Fruit fly (Drosophila melanogaster) whole organism, prepupa: ENCODE measurements around the gene sturkopf.

Source experiments
- Blimp-1 ChIP-seq: fragments of 200-800 bp; sonication (Bioruptor generic); optimal IDR thresholded peaks from 3 replicates; lab custom pipeline; 2017; ENCODE audit warnings: missing biosample characterization, missing genetic modification characterization, mild to moderate bottlenecking, moderate library complexity, missing genetic modification reagents
- CG10669 ChIP-seq: fragments of 200-800 bp; sonication (Bioruptor generic); optimal IDR thresholded peaks from 3 replicates; lab custom pipeline; 2018; ENCODE audit warnings: missing biosample characterization, mild to moderate bottlenecking, missing genetic modification characterization, moderate library complexity
- CG11762 ChIP-seq: fragments of 200-800 bp; sonication (Bioruptor generic); optimal IDR thresholded peaks from 3 replicates; lab custom pipeline; 2016; ENCODE audit warnings: missing biosample characterization, missing genetic modification characterization; ENCODE audit not compliant: insufficient read depth
- CG15336 ChIP-seq: fragments of 200-800 bp; sonication (Bioruptor generic); IDR thresholded peaks from 2 replicates; pipeline ENCODE4 v1.3.6; 2022; ENCODE audit warnings: missing biosample characterization, missing genetic modification characterization
- CG31627 ChIP-seq: fragments of 200-800 bp; sonication (Bioruptor generic); optimal IDR thresholded peaks from 3 replicates; lab custom pipeline; 2016; ENCODE audit warnings: missing biosample characterization, missing genetic modification characterization
- CG32006 ChIP-seq: fragments of 200-800 bp; sonication (Bioruptor generic); optimal IDR thresholded peaks from 3 replicates; lab custom pipeline; 2017; ENCODE audit warnings: missing biosample characterization, mild to moderate bottlenecking, missing genetic modification characterization
- CG3919 ChIP-seq: fragments of 200-800 bp; sonication (Bioruptor generic); optimal IDR thresholded peaks from 3 replicates; lab custom pipeline; 2016; ENCODE audit warnings: missing biosample characterization, missing genetic modification characterization
- CG4318 ChIP-seq: fragments of 200-800 bp; sonication (Bioruptor generic); optimal IDR thresholded peaks from 3 replicates; lab custom pipeline; 2017; ENCODE audit warnings: missing biosample characterization, mild to moderate bottlenecking, missing genetic modification characterization
- CG6163 ChIP-seq: fragments of 200-800 bp; sonication (Bioruptor generic); IDR thresholded peaks from 3 replicates; pipeline ENCODE4 v1.3.6; 2022; ENCODE audit warnings: missing biosample characterization, missing genetic modification characterization
- CG6276 ChIP-seq: fragments of 200-800 bp; sonication (Bioruptor generic); optimal IDR thresholded peaks from 2 replicates; lab custom pipeline; 2017; ENCODE audit warnings: missing biosample characterization, mild to moderate bottlenecking, missing genetic modification characterization
- CG6792 ChIP-seq: fragments of 200-800 bp; sonication (Bioruptor generic); optimal IDR thresholded peaks from 3 replicates; lab custom pipeline; 2016; ENCODE audit warnings: missing biosample characterization, missing genetic modification characterization
- CG6808 ChIP-seq: fragments of 200-800 bp; sonication (Bioruptor generic); optimal IDR thresholded peaks from 3 replicates; lab custom pipeline; 2017; ENCODE audit warnings: missing biosample characterization, missing genetic modification characterization, mild to moderate bottlenecking, moderate library complexity, missing genetic modification reagents
- CG6854 ChIP-seq: fragments of 200-800 bp; sonication (Bioruptor generic); optimal IDR thresholded peaks from 2 replicates; lab custom pipeline; 2017; ENCODE audit warnings: missing biosample characterization, mild to moderate bottlenecking, missing genetic modification characterization
- CG7368 ChIP-seq: fragments of 200-800 bp; sonication (Bioruptor generic); optimal IDR thresholded peaks from 3 replicates; lab custom pipeline; 2016; ENCODE audit warnings: missing biosample characterization, missing genetic modification characterization
- CG8119 ChIP-seq: fragments of 200-800 bp; sonication (Bioruptor generic); IDR thresholded peaks from 3 replicates; pipeline ENCODE4 v1.3.6; 2022; ENCODE audit warnings: missing biosample characterization, missing genetic modification characterization
- CG8319 ChIP-seq: fragments of 200-800 bp; sonication (Bioruptor generic); optimal IDR thresholded peaks from 3 replicates; lab custom pipeline; 2016; ENCODE audit warnings: missing biosample characterization, missing genetic modification characterization
- CG8632 ChIP-seq: fragments of 200-800 bp; sonication (Bioruptor generic); optimal IDR thresholded peaks from 3 replicates; lab custom pipeline; 2016; ENCODE audit warnings: missing biosample characterization, missing genetic modification characterization
- CG9139 ChIP-seq: fragments of 200-800 bp; sonication (Bioruptor generic); optimal IDR thresholded peaks from 3 replicates; lab custom pipeline; 2017; ENCODE audit warnings: missing biosample characterization, mild to moderate bottlenecking, missing genetic modification characterization
- Eip75B ChIP-seq: fragments of 200-800 bp; sonication (Bioruptor generic); optimal IDR thresholded peaks from 3 replicates; lab custom pipeline; 2016; ENCODE audit warnings: missing biosample characterization, missing genetic modification characterization
- Eip78C ChIP-seq: fragments of 200-800 bp; sonication (Bioruptor generic); peaks from one replicate; lab custom pipeline; 2016; ENCODE audit warnings: missing biosample characterization, missing genetic modification characterization
- Eip93F ChIP-seq: fragments of 200-800 bp; sonication (Bioruptor generic); optimal IDR thresholded peaks from 2 replicates; lab custom pipeline; 2016; ENCODE audit warnings: missing biosample characterization, mild to moderate bottlenecking, missing genetic modification characterization
- Ets21C ChIP-seq: fragments of 200-800 bp; sonication (Bioruptor generic); optimal IDR thresholded peaks from 3 replicates; lab custom pipeline; 2016; ENCODE audit warnings: missing biosample characterization, missing genetic modification characterization
- Ets96B ChIP-seq: fragments of 200-800 bp; optimal IDR thresholded peaks from 2 replicates; lab custom pipeline; 2019; ENCODE audit warnings: missing biosample characterization, mild to moderate bottlenecking, missing genetic modification characterization, moderate library complexity
- Gug ChIP-seq: fragments of 200-800 bp; sonication (Bioruptor generic); IDR thresholded peaks from 2 replicates; pipeline ENCODE4 v1.3.6; 2022; ENCODE audit warnings: missing biosample characterization, missing genetic modification characterization
- Hr38 ChIP-seq: sonication (Bioruptor generic); optimal IDR thresholded peaks from 2 replicates; lab custom pipeline; 2016; ENCODE audit warnings: missing biosample characterization, missing genetic modification characterization
- Hr39 ChIP-seq: fragments of 200-800 bp; sonication (Bioruptor generic); optimal IDR thresholded peaks from 2 replicates; lab custom pipeline; 2016; ENCODE audit warnings: missing biosample characterization, missing genetic modification characterization
- Lpt ChIP-seq: fragments of 200-800 bp; sonication (Bioruptor generic); optimal IDR thresholded peaks from 3 replicates; lab custom pipeline; 2016; ENCODE audit warnings: missing biosample characterization, missing genetic modification characterization
- Met ChIP-seq: fragments of 200-800 bp; sonication (Bioruptor generic); optimal IDR thresholded peaks from 3 replicates; lab custom pipeline; 2016; ENCODE audit warnings: missing biosample characterization, missing genetic modification characterization
- OdsH ChIP-seq: fragments of 200-800 bp; sonication (Bioruptor generic); optimal IDR thresholded peaks from 3 replicates; lab custom pipeline; 2016; ENCODE audit warnings: missing biosample characterization, missing genetic modification characterization
- Smox ChIP-seq: fragments of 200-800 bp; sonication (Bioruptor generic); optimal IDR thresholded peaks from 3 replicates; lab custom pipeline; 2016; ENCODE audit warnings: missing biosample characterization, missing genetic modification characterization
- Sox102F ChIP-seq: fragments of 200-800 bp; sonication (Bioruptor generic); optimal IDR thresholded peaks from 2 replicates; lab custom pipeline; 2016; ENCODE audit warnings: missing biosample characterization, mild to moderate bottlenecking, missing genetic modification characterization
- Sox14 ChIP-seq: fragments of 200-800 bp; sonication (Bioruptor generic); optimal IDR thresholded peaks from 3 replicates; lab custom pipeline; 2016; ENCODE audit warnings: missing biosample characterization, missing genetic modification characterization
- Sox15 ChIP-seq: fragments of 200-800 bp; sonication (Bioruptor generic); optimal IDR thresholded peaks from 3 replicates; lab custom pipeline; 2016; ENCODE audit warnings: missing biosample characterization, missing genetic modification characterization
- achi ChIP-seq: fragments of 200-800 bp; sonication (Bioruptor generic); optimal IDR thresholded peaks from 3 replicates; lab custom pipeline; 2016; ENCODE audit warnings: missing biosample characterization, missing genetic modification characterization
- acj6 ChIP-seq: fragments of 200-800 bp; sonication (Bioruptor generic); optimal IDR thresholded peaks from 3 replicates; lab custom pipeline; 2016; ENCODE audit warnings: missing biosample characterization, missing genetic modification characterization
- dac ChIP-seq: fragments of 200-800 bp; sonication (Bioruptor generic); optimal IDR thresholded peaks from 2 replicates; lab custom pipeline; 2017; ENCODE audit warnings: missing biosample characterization, mild to moderate bottlenecking, missing genetic modification characterization
- dsx ChIP-seq: fragments of 200-800 bp; optimal IDR thresholded peaks from 3 replicates; lab custom pipeline; 2019; ENCODE audit warnings: missing biosample characterization, mild to moderate bottlenecking, missing genetic modification characterization, moderate library complexity; ENCODE audit not compliant: poor library complexity, severe bottlenecking
- esn ChIP-seq: fragments of 200-800 bp; sonication (Bioruptor generic); optimal IDR thresholded peaks from 2 replicates; lab custom pipeline; 2016; ENCODE audit warnings: missing biosample characterization, mild to moderate bottlenecking, missing genetic modification characterization, moderate library complexity
- fd59A ChIP-seq: fragments of 200-800 bp; sonication (Bioruptor generic); optimal IDR thresholded peaks from 2 replicates; lab custom pipeline; 2017; ENCODE audit warnings: missing biosample characterization, mild to moderate bottlenecking, missing genetic modification characterization, missing genetic modification reagents
- lz ChIP-seq: fragments of 200-800 bp; sonication (Bioruptor generic); optimal IDR thresholded peaks from 3 replicates; lab custom pipeline; 2016; ENCODE audit warnings: missing biosample characterization, missing genetic modification characterization
- net ChIP-seq: fragments of 200-800 bp; sonication (Bioruptor generic); optimal IDR thresholded peaks from 3 replicates; lab custom pipeline; 2016; ENCODE audit warnings: missing biosample characterization, missing genetic modification characterization
- pdm3 ChIP-seq: fragments of 200-800 bp; sonication (Bioruptor generic); optimal IDR thresholded peaks from 3 replicates; lab custom pipeline; 2016; ENCODE audit warnings: missing biosample characterization, missing genetic modification characterization
- salr ChIP-seq, 2 experiments: fragments of 200-800 bp; sonication (Bioruptor generic); optimal IDR thresholded peaks; 3 replicates each; lab custom pipeline; 2016 to 2018; ENCODE audit warnings: missing biosample characterization in 2 of 2, missing genetic modification characterization in 2 of 2, mild to moderate bottlenecking in 1 of 2
- ss ChIP-seq, 2 experiments: fragments of 200-800 bp; sonication (Bioruptor generic); optimal IDR thresholded peaks; 2 replicates in 1 of 2; 3 replicates in 1 of 2; lab custom pipeline; 2017 to 2018; ENCODE audit warnings: mild to moderate bottlenecking in 2 of 2, missing biosample characterization in 2 of 2, missing genetic modification characterization in 2 of 2, moderate library complexity in 1 of 2
- svp ChIP-seq: fragments of 200-800 bp; sonication (Bioruptor generic); peaks from one replicate; lab custom pipeline; 2016; ENCODE audit warnings: missing biosample characterization, missing genetic modification characterization
- topi ChIP-seq: fragments of 200-800 bp; sonication (Bioruptor generic); optimal IDR thresholded peaks from 3 replicates; lab custom pipeline; 2016; ENCODE audit warnings: missing biosample characterization, missing genetic modification characterization
- vri ChIP-seq: fragments of 200-800 bp; sonication (Bioruptor generic); optimal IDR thresholded peaks from 3 replicates; lab custom pipeline; 2016; ENCODE audit warnings: missing biosample characterization, mild to moderate bottlenecking, missing genetic modification characterization

Gene sturkopf

dm6 chr3L:1335428-1335764 is 22.2 kb upstream of the sturkopf start (continued):
- TF ChIP-seq OdsH: peak; percentile 59
- TF ChIP-seq CG15336: peak; percentile 86
- TF ChIP-seq CG7368 (GFP tag; lab: Kevin White, UChicago): peak; percentile 41
- no peak for TF ChIP-seq CG6808 (GFP tag; lab: Kevin White, UChicago)
- no peak for TF ChIP-seq CG8632
- no peak for TF ChIP-seq fd59A
- TF ChIP-seq CG32006 (GFP tag; lab: Kevin White, UChicago): peak; percentile 67
- no peak for TF ChIP-seq Ets96B
- TF ChIP-seq CG6163 (GFP tag; lab: Robert Waterston, UW): peak; percentile 81
- peak; percentile 69 for TF ChIP-seq CG3919 (GFP tag; lab: Kevin White, UChicago)
- peak; percentile 27 for TF ChIP-seq dac (GFP tag; lab: Kevin White, UChicago)
- no peak for TF ChIP-seq Ets21C (GFP tag; lab: Kevin White, UChicago)
- TF ChIP-seq esn (GFP tag; lab: Kevin White, UChicago): peak; percentile 68
- no peak for TF ChIP-seq Hr38 (GFP tag; lab: Kevin White, UChicago)

- TF ChIP-seq Ets21C (GFP tag; lab: Kevin White, UChicago): peak; percentile 64
- no peak for TF ChIP-seq CG10669 (GFP tag; lab: Kevin White, UChicago)
- TF ChIP-seq dac (GFP tag; lab: Kevin White, UChicago): peak; percentile 34
- no peak for TF ChIP-seq CG6276
- TF ChIP-seq achi: peak; percentile 77
- peak; percentile 69 for TF ChIP-seq CG6792 (GFP tag; lab: Kevin White, UChicago)
- peak; percentile 80 for TF ChIP-seq topi (GFP tag; lab: Kevin White, UChicago)
- TF ChIP-seq pdm3: no peak
- no peak for TF ChIP-seq svp (GFP tag; lab: Kevin White, UChicago)
- TF ChIP-seq Sox14 (GFP tag; lab: Kevin White, UChicago): peak; percentile 92
- TF ChIP-seq CG7368 (GFP tag; lab: Kevin White, UChicago): peak; percentile 59
- TF ChIP-seq vri (GFP tag; lab: Kevin White, UChicago): peak; percentile 20
- TF ChIP-seq Eip78C (GFP tag; lab: Kevin White, UChicago): peak; percentile 92
- no peak for TF ChIP-seq Eip75B (GFP tag; lab: Kevin White, UChicago)
- no peak for TF ChIP-seq OdsH
- no peak for TF ChIP-seq Met (GFP tag; lab: Kevin White, UChicago)
- TF ChIP-seq CG6808 (GFP tag; lab: Kevin White, UChicago): peak; percentile 74
- peak; percentile 89 for TF ChIP-seq CG31627
- no peak for TF ChIP-seq Smox (GFP tag; lab: Kevin White, UChicago)
- TF ChIP-seq dsx (GFP tag; lab: Kevin White, UChicago): peak; percentile 71
- TF ChIP-seq ss (GFP tag; optimal IDR thresholded peaks at IDR 0.05; lab: Kevin White, UChicago): no peak
- peak; percentile 57 for TF ChIP-seq Hr38 (GFP tag; lab: Kevin White, UChicago)
- no peak for TF ChIP-seq acj6 (GFP tag; lab: Kevin White, UChicago)
- no peak for TF ChIP-seq Eip93F
- TF ChIP-seq net (GFP tag; lab: Kevin White, UChicago): no peak
- peak; percentile 81 for TF ChIP-seq Ets96B
- peak; percentile 58; the same call in 2 of the 3 replicates for TF ChIP-seq CG8119
- peak; percentile 95 for TF ChIP-seq Blimp-1 (GFP tag; lab: Kevin White, UChicago)
- TF ChIP-seq Gug (GFP tag; lab: Robert Waterston, UW): peak; percentile 64
- TF ChIP-seq Hr39: peak; percentile 87
- TF ChIP-seq esn (GFP tag; lab: Kevin White, UChicago): peak; percentile 76
- peak; percentile 73 for TF ChIP-seq CG6854 (GFP tag; lab: Kevin White, UChicago)
- TF ChIP-seq CG4318 (GFP tag; lab: Kevin White, UChicago): no peak
- no peak for TF ChIP-seq CG32006 (GFP tag; lab: Kevin White, UChicago)
- TF ChIP-seq CG8319 (GFP tag; lab: Kevin White, UChicago): no peak
- TF ChIP-seq CG9139 (GFP tag; lab: Kevin White, UChicago): no peak
- TF ChIP-seq Sox15 (GFP tag; lab: Kevin White, UChicago): peak; percentile 58
- TF ChIP-seq lz (GFP tag; lab: Kevin White, UChicago): peak; percentile 72
- peak in 1 of 2 experiments; percentile 38 for TF ChIP-seq salr (GFP tag; optimal IDR thresholded peaks at IDR 0.05; lab: Kevin White, UChicago)
- TF ChIP-seq CG11762 (GFP tag; lab: Kevin White, UChicago): no peak
- peak; percentile 58 for TF ChIP-seq Lpt (GFP tag; lab: Kevin White, UChicago)
- no peak for TF ChIP-seq Sox102F (GFP tag; lab: Kevin White, UChicago)
Observed at dm6 chr3L:1334571-1335427, 21.6 kb upstream of the sturkopf start, which contains the start of the genes Hmbs and CG2211. TSS of gene Hmbs (plus strand) at chr3L:1334889. TSS of gene CG2211 (minus strand) at chr3L:1335359.
